Fruit fly (Drosophila melanogaster): ENCODE data around the gene Spn38F.

The Spn38F gene

DNA sequence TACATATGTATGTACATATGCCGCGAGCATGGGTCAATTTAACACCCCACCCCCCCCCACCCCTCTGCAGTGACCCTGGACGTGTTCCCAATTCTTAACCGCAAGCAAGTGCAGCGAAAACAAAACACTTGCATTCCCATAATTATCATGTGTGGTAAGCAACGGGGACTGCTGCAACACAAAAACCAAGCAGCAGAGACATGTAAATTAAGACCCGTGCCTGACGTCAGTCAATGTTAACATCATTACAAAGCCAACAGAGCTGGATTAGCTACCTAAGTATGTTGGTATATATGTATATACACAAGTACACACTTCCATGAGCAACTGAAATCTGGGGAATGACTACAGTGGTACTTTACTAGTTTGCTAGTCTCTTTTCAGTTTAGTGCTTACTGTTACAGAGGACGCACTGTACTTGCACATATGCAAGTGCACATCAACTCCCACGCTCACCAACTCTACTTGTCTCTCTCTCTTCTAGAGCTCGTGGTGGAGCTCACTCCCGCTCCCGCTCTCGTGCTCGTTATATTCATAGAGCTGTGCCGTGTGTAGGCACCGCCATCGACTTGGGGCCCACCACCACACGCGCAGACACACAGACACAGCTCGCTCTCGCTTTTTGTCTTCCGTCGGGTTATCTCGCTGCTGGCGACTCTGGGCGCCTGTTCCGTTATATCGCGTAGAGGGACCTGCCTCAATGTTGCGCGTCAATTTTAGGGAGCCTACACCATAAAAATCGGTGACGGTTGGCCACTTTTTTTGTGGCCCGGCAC, 16.3 kb downstream of the Spn38F start:
- TF ChIP-seq Myc (optimal IDR thresholded peaks at IDR 0.05) (no peak), Sin3A (optimal IDR thresholded peaks at IDR 0.05) (no peak), h (optimal IDR thresholded peaks at IDR 0.05) (no peak), ttk (optimal IDR thresholded peaks at IDR 0.05) (no peak), psq (optimal IDR thresholded peaks at IDR 0.05) (no peak), insv (optimal IDR thresholded peaks at IDR 0.05) (no peak)

DNA sequence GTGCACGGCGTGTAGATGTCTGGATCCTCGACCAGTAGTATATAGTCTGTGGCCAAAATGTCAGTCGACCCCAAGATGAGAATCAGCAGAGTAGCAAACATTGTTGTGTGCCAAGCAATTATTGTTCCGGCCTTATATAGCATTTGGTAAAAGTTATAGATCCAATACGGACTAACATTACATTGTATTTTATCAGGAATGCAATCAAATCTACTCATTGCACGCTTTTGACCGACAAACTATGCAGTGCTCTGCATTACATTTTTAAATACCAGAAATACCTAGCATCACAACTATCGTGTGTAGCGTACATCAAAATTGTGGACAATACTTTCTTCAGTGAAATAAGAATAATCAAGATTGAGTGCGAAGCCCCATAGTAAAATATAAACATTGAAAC, 17.0 kb downstream of the Spn38F start, which contains the start of gene CheB38c:
Gene CheB38c (minus strand): TSS at position 101 of the 400 bp plus-strand sequence.
- no peak for TF ChIP-seq Sin3A (optimal IDR thresholded peaks at IDR 0.05)
- TF ChIP-seq insv (optimal IDR thresholded peaks at IDR 0.05), result no peak
- TF ChIP-seq Myc (optimal IDR thresholded peaks at IDR 0.05), result no peak
- TF ChIP-seq h (optimal IDR thresholded peaks at IDR 0.05), result no peak
- no peak for TF ChIP-seq psq (optimal IDR thresholded peaks at IDR 0.05)

DNA sequence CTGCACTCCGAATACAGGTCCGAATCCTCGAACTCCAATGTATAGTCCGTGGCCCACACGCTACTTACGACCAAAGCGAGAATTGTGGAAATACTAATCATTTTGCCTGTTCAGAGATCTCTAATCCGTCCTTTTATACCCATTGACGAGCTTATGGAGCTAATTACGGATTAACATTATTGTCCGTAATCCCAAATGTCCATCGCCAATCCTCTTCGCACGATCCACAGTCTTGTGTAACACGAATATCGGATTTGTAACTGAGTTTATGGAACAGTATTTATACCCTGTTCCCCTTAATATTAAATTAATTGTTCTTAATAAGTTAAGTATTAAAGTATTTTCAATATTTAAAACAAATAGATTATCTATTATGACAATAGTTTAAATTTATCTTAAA, 19.4 kb downstream of the Spn38F start, which contains the start of gene CheB38a:
Gene CheB38a (minus strand): TSS at position 101 of the 400 bp plus-strand sequence.
- TF ChIP-seq Myc (optimal IDR thresholded peaks at IDR 0.05) (no peak), ttk (optimal IDR thresholded peaks at IDR 0.05) (no peak), Sin3A (optimal IDR thresholded peaks at IDR 0.05) (no peak), psq (optimal IDR thresholded peaks at IDR 0.05) (no peak), h (optimal IDR thresholded peaks at IDR 0.05) (no peak), insv (optimal IDR thresholded peaks at IDR 0.05) (no peak)

DNA sequence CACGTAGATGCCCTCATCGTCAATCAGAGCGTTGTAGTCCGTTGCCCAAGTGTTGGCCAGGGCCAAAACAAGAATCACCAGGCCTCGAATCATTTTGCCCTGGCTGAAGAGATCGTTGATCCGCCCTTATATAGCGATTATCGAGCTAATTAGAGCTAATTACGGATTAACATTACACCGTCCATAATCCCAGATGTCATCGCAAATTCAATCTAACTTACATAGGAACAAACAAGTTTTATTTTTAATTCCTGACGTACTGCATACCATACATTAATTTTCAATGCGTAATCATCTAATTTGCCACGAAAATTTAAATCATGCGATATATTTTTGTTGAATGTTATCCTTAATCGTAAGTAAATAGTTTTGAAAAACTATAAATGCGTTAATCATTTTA, 20.6 kb downstream of the Spn38F start, which contains the start of gene CheB38b:
Gene CheB38b (minus strand): TSS at position 101 of the 400 bp plus-strand sequence.
- TF ChIP-seq insv (optimal IDR thresholded peaks at IDR 0.05) (no peak), psq (optimal IDR thresholded peaks at IDR 0.05) (no peak), Myc (optimal IDR thresholded peaks at IDR 0.05) (no peak), ttk (optimal IDR thresholded peaks at IDR 0.05) (no peak), h (optimal IDR thresholded peaks at IDR 0.05) (no peak), Sin3A (optimal IDR thresholded peaks at IDR 0.05) (no peak)

DNA sequence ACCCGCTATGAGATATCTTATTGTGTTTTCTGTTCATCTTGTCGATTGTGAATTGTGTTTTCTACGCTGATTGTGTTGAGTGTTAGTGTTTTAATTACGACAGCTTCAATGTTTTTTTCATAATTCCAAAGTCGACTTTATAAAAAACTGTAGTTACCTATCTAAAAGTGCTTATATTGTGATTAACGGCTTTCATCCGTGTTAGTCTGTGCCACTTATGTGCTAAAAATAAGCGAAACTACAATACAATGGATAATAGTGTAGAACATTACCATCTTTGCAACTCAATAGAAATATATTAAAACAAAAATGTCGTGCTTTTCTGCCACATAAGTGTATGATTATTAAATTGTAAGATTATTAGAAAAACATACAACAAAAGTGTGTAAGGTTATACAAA, 21.6 kb downstream of the Spn38F start, which contains the start of gene CG33322:
Gene CG33322 (minus strand): TSS at position 101 of the 400 bp plus-strand sequence.
- TF ChIP-seq Myc (optimal IDR thresholded peaks at IDR 0.05) (no peak), ttk (optimal IDR thresholded peaks at IDR 0.05) (no peak), Sin3A (optimal IDR thresholded peaks at IDR 0.05) (no peak), insv (optimal IDR thresholded peaks at IDR 0.05) (no peak), psq (optimal IDR thresholded peaks at IDR 0.05) (no peak), h (optimal IDR thresholded peaks at IDR 0.05) (no peak)

DNA sequence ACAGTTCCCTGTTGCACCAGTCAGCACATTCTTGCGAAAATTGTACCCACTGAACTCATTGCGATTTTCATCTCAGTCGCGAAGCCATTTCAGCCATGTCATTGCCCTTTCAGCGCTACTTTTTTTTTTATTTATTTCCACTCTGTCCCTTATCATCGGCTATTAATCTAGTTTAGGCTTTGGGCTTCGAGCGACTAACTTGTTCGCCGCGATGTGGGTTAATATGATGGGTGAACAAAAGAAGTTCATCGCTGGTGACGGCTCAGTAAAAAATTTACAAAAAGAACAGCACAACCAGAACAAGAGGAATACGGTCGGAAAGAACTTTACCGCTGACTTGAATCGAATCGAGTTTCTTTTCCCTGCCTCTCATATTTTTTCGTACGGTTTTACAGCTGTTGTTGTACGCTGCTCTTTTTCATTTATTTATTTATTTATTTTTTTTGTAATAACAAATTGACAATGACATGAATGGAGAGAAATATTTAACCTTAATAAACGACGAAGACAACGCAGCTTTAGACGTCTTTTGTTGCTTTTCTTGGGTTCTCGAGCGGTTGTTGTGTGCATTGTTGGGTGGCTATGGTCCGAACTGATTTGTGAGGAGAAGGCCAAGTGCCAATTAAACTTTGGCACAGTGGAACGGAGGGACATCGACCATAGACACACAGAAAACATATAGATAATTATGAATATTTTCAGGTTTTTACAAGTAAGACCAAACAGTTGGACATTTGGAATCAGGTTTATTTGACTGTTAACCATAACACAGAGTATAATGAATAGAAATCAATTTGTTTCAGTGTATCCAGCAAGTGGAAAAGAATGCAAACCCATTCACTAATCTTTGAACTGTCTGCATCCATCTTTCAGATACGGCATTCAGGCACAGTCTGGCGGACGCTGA, 25.2 kb downstream of the Spn38F start:
- TF ChIP-seq ttk (optimal IDR thresholded peaks at IDR 0.05), result no peak
- TF ChIP-seq psq (optimal IDR thresholded peaks at IDR 0.05), result no peak
- TF ChIP-seq insv (optimal IDR thresholded peaks at IDR 0.05), result no peak
- no peak for TF ChIP-seq Sin3A (optimal IDR thresholded peaks at IDR 0.05)
- TF ChIP-seq Myc (optimal IDR thresholded peaks at IDR 0.05), result no peak

DNA sequence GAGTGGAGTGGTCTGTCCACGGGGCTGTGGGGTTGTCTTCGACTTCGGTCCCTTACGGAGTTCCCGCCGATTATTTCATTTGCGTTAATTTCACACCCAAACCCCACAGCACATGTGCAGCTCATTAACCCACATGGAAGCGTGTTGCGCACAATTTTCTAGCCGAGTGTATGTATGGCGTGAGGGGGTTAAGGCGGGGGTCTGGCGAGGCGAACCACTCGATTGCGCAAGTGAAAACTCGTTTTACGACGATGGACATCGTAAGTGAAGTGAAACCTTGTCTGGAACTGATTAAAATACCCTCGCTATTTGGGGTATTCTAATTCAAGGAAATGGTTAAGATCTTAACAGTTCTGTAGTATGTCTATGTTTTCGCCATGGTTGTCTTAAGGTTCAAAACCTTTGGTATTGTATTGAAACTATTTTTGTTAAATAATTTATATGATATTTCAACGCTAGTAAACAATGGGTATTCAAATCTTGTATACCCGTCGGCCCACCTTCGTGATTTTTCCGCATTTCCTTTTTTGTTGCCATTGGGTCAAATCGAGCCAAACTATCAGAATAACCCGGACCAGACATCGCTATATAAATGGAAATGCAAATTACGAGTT, 26.6 kb downstream of the Spn38F start:
- TF ChIP-seq Sin3A (optimal IDR thresholded peaks at IDR 0.05) (no peak), insv (optimal IDR thresholded peaks at IDR 0.05) (no peak)

DNA sequence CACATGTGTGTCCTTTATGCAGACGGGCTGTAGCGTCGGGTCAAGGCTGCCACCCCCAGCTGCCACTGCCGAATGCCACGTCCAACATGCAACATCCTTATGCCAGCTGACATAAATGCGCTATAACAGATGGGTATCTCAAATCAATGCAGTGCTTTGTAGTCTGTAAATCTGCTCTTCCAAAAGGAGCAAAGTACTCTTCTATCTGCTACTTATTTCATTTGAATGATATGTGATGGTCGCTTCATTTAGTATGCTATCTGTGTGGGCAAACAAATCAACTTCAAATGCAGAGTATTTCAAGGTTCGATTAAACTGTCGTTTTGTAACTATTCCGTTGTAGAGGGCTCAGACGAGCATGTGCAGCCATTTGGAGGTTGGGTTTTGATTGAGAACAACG, 28.6 kb downstream of the Spn38F start:
- TF ChIP-seq ttk (optimal IDR thresholded peaks at IDR 0.05), result no peak
- TF ChIP-seq Sin3A (optimal IDR thresholded peaks at IDR 0.05), result no peak
- TF ChIP-seq psq (optimal IDR thresholded peaks at IDR 0.05), result no peak
- no peak for TF ChIP-seq h (optimal IDR thresholded peaks at IDR 0.05)
- no peak for TF ChIP-seq insv (optimal IDR thresholded peaks at IDR 0.05)
- no peak for TF ChIP-seq Myc (optimal IDR thresholded peaks at IDR 0.05)

DNA sequence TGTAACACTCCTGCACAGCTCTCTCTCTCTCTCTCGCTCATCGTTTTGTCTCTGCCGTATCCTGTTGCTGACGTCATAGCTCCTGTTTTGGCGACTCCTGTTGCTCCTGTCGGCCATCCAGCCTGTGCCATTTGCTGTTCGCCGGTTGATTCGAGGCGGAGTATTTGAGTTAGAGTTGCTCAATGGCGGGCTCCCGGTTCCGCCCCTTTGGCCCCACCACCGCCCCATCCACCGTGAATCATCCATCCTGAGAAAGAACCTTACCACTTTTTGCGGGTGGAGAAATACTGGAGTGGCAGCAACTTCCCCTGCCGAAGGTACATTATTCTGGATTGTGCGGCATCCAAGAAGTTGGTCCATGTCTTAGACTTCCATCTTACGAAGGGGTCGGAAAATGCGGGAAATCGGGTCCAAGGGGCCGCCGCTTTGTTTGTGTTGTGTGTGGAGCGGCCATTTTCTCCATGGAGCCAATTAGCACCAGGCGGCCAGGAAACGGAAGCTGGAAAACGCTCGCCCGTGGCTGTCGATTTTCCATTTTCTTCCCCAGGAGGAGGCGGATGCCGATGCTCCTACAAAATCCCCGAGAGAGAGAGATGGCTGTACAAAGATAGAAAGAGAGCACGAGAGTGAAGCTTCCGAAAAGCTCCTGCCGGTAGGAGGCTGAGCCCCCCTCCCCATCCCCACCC, 29.1 kb downstream of the Spn38F start:
- no peak for TF ChIP-seq psq (optimal IDR thresholded peaks at IDR 0.05)
- TF ChIP-seq ttk (optimal IDR thresholded peaks at IDR 0.05), result no peak

DNA sequence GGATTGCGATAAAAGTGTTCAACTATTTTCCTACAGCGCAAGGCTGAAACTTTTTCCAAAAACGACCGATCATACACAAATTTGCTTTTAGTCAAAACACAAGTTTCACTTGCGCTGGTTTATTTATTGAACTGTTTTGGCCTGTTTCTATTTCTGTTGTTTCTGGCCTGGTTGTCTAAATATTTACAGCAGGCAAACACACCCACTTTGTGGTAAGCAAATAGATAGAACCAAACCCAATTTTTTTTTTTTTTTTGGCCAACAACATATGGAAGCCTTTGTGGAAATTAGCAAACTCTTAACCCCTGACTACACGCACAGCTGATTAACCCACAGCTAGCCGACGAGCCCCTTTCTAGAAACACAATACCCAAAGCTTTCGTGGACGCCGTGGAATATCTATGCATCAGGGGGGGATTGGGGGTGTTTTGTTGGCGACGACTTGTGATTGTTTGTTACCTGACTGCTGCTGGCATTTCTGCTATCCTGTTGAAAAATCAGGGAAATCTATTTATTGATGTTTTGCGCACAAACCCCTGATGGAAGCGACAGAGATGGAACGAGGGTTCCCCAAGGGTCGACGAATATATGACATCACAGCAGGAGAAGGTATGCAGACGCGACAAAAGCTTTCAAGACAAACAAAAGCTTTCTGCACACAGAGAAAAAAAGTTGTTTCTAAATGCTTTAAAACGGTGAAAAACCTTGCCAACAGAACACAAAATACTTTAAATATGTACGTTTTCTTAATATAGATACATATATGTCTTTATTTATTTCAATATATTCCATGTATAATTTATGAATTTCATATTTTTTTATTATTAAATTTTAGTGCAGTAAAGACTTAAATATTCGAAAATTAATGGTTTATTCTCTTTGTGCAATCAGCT, 29.9 kb downstream of the Spn38F start:
- TF ChIP-seq Myc (optimal IDR thresholded peaks at IDR 0.05) (no peak), h (optimal IDR thresholded peaks at IDR 0.05) (no peak), insv (optimal IDR thresholded peaks at IDR 0.05) (no peak), ttk (optimal IDR thresholded peaks at IDR 0.05) (no peak), psq (optimal IDR thresholded peaks at IDR 0.05) (no peak), Sin3A (optimal IDR thresholded peaks at IDR 0.05) (no peak)

DNA sequence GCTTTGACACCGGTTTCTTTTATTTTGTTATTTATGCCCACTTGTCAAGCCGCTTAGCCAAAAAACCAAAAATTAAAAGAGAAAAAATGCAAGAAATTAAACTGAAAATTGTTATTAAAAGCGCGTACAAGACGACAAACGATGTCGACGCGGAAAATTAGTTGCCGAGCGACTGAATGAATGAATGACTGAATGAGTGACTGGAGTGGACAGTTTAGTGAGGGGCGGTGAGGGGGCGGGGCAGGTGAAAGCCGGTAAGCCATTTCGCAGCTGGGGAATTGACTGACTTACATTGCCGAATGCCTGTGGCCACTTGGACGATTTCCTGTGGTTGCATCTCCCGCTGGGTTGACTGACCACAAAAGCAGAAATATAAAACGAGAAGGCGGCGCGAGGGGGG, 31.2 kb downstream of the Spn38F start:
- TF ChIP-seq Myc (optimal IDR thresholded peaks at IDR 0.05), result no peak
- no peak for TF ChIP-seq Sin3A (optimal IDR thresholded peaks at IDR 0.05)
- TF ChIP-seq ttk (optimal IDR thresholded peaks at IDR 0.05), result no peak
- TF ChIP-seq psq (optimal IDR thresholded peaks at IDR 0.05), result no peak
- TF ChIP-seq h (optimal IDR thresholded peaks at IDR 0.05), result no peak
- no peak for TF ChIP-seq insv (optimal IDR thresholded peaks at IDR 0.05)

Data from Kc167 (cell line).